Fruit fly (Drosophila melanogaster): Measurements from ENCODE around the gene Fum3.
A peak's percentile ranks its signal among the peaks of the same experiment; 100 is the strongest.

The Fum3 gene

dm6 chr3L:11417273-11418040, 48.2 kb downstream of the Fum3 start (continued):
- TF ChIP-seq CG6272 (GFP tag; IDR thresholded peaks at IDR 0.05), result peak; percentile 70
- peak; percentile 89 for TF ChIP-seq CG15601 (tag; optimal IDR thresholded peaks at IDR 0.05)
- no peak for TF ChIP-seq CG14965 (GFP tag; optimal IDR thresholded peaks at IDR 0.05; ENCODE audit: borderline replicate concordance)
- TF ChIP-seq NC2β (GFP tag; optimal IDR thresholded peaks at IDR 0.05), result peak; percentile 70
- TF ChIP-seq trh (GFP tag; optimal IDR thresholded peaks at IDR 0.05), result peak; percentile 50
- TF ChIP-seq Nf-YA (GFP tag; IDR thresholded peaks at IDR 0.05), result peak; percentile 83
- TF ChIP-seq CG32772 (GFP tag; IDR thresholded peaks at IDR 0.05), result peak; percentile 91
- no peak for TF ChIP-seq gfzf (GFP tag; optimal IDR thresholded peaks at IDR 0.05)
- no peak for TF ChIP-seq Sin3A (optimal IDR thresholded peaks at IDR 0.05)
- no peak for TF ChIP-seq CG3163 (GFP tag; optimal IDR thresholded peaks at IDR 0.05)
- peak; percentile 95 for TF ChIP-seq tap (tag; optimal IDR thresholded peaks at IDR 0.05)
- TF ChIP-seq NfI (GFP tag; optimal IDR thresholded peaks at IDR 0.05), result peak; percentile 69
- peak; percentile 71 for TF ChIP-seq ab (GFP tag; optimal IDR thresholded peaks at IDR 0.05)
- peak; percentile 54 to 79 for TF ChIP-seq chif (GFP tag; optimal IDR thresholded peaks at IDR 0.05)
- peak; percentile 54 for TF ChIP-seq CG11723 (GFP tag; optimal IDR thresholded peaks at IDR 0.05)
- TF ChIP-seq Kr (GFP tag; optimal IDR thresholded peaks at IDR 0.05), result no peak
- no peak for TF ChIP-seq cg (GFP tag; optimal IDR thresholded peaks at IDR 0.05)
- TF ChIP-seq Dfd (GFP tag; optimal IDR thresholded peaks at IDR 0.05), result no peak
- peak; percentile 77 for TF ChIP-seq cato (GFP tag; optimal IDR thresholded peaks at IDR 0.05; ENCODE audit: borderline replicate concordance)
- TF ChIP-seq ATbp (GFP tag; optimal IDR thresholded peaks at IDR 0.05), result peak; percentile 75
- 0 out of 2 replicates have a peak, but pooled peaks have one; percentile 47 for TF ChIP-seq CG10321 (GFP tag; IDR thresholded peaks at IDR 0.05)
- TF ChIP-seq CG3838 (GFP tag; optimal IDR thresholded peaks at IDR 0.05), result peak; percentile 50
- 0 out of 2 replicates have a peak, but pooled peaks have one; percentile 6 for TF ChIP-seq Poxn (GFP tag; IDR thresholded peaks at IDR 0.05)
- TF ChIP-seq CG12104 (GFP tag; optimal IDR thresholded peaks at IDR 0.05), result peak; percentile 85
- peak; percentile 36 for TF ChIP-seq CG7987 (GFP tag; optimal IDR thresholded peaks at IDR 0.05)
- TF ChIP-seq kay (GFP tag; optimal IDR thresholded peaks at IDR 0.05), result peak; percentile 46
- TF ChIP-seq pzg (GFP tag; optimal IDR thresholded peaks at IDR 0.05), result no peak
- TF ChIP-seq Mrtf (GFP tag; IDR thresholded peaks at IDR 0.05), result peak; percentile 88
- peak; percentile 85 for TF ChIP-seq CG13296 (GFP tag; optimal IDR thresholded peaks at IDR 0.05)
- TF ChIP-seq CG13624 (GFP tag; optimal IDR thresholded peaks at IDR 0.05), result no peak
- TF ChIP-seq Ets97D (GFP tag; optimal IDR thresholded peaks at IDR 0.05), result peak; percentile 43
- TF ChIP-seq Hmx (GFP tag; optimal IDR thresholded peaks at IDR 0.05), result no peak
- TF ChIP-seq Awh (GFP tag; IDR thresholded peaks at IDR 0.05), result peak; percentile 81
- peak; percentile 73 for TF ChIP-seq H2.0 (GFP tag; IDR thresholded peaks at IDR 0.05)
- peak; percentile 86 for TF ChIP-seq ssp (GFP tag; IDR thresholded peaks at IDR 0.05)
- peak; percentile 68 for TF ChIP-seq Antp (GFP tag; optimal IDR thresholded peaks at IDR 0.05)
- TF ChIP-seq PHDP (tag; optimal IDR thresholded peaks at IDR 0.05), result peak; percentile 90
- TF ChIP-seq CG12659 (GFP tag; optimal IDR thresholded peaks at IDR 0.05), result peak; percentile 93
- peak; percentile 65 for TF ChIP-seq Dek (tag; optimal IDR thresholded peaks at IDR 0.05)
- TF ChIP-seq CkIIα-i1 (GFP tag; IDR thresholded peaks at IDR 0.05), result no peak
- TF ChIP-seq slp2 (GFP tag; optimal IDR thresholded peaks at IDR 0.05), result peak; percentile 55
- TF ChIP-seq Spps (tag; optimal IDR thresholded peaks at IDR 0.05), result peak; percentile 74
- TF ChIP-seq exex (tag; optimal IDR thresholded peaks at IDR 0.05), result peak; percentile 59
- peak; percentile 81 for TF ChIP-seq CG16815 (GFP tag; optimal IDR thresholded peaks at IDR 0.05)
- no peak for TF ChIP-seq pb (GFP tag; optimal IDR thresholded peaks at IDR 0.05)
- TF ChIP-seq crol (GFP tag; IDR thresholded peaks at IDR 0.05), result no peak
- peak; percentile 62 for TF ChIP-seq dimm (GFP tag; IDR thresholded peaks at IDR 0.05)
- TF ChIP-seq jumu (GFP tag; optimal IDR thresholded peaks at IDR 0.05), result peak; percentile 68
- TF ChIP-seq al (GFP tag; IDR thresholded peaks at IDR 0.05), result peak; percentile 66
- TF ChIP-seq scrt (GFP tag; optimal IDR thresholded peaks at IDR 0.05), result peak; percentile 68

Data from whole organism, embryonic.